Fruit fly (Drosophila melanogaster): ENCODE data around the gene Acp1.

Acp1 gene

DNA sequence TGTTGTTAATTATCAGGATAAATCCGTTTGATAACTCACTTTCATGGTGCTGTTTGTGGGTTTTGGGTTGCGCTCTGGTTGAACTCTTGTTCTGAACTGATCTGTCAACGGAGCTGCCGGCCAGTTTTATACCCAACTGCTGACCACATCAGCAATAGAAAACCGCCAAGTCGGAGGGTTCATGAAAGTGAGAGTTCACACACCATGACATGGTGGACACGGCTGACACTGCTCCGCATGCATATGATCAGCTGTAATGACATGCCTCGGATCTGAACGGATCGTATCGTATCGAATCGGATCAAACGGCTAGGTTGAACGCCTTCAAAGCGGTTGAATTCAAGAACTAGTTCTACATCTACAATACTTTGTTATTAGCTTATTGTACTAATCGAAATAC lies at the start of gene Acp1:
Gene Acp1 (minus strand): TSS at position 101 of the 400 bp plus-strand sequence.
- TF ChIP-seq CG32121 (GFP tag; IDR thresholded peaks at IDR 0.05) (no peak), CG9948 (tag; optimal IDR thresholded peaks at IDR 0.05) (no peak), CG15710 (tag; optimal IDR thresholded peaks at IDR 0.05) (no peak), CG14655 (GFP tag; optimal IDR thresholded peaks at IDR 0.05) (no peak), CG12605 (GFP tag; IDR thresholded peaks at IDR 0.05) (no peak), CG4496 (GFP tag; IDR thresholded peaks at IDR 0.05) (no peak), rn (GFP tag; IDR thresholded peaks at IDR 0.05) (no peak), CG13204 (GFP tag; optimal IDR thresholded peaks at IDR 0.05) (no peak), CG8159 (tag; optimal IDR thresholded peaks at IDR 0.05) (no peak)

- no peak for TF ChIP-seq CG32121 (GFP tag; IDR thresholded peaks at IDR 0.05)
- peak; percentile 13; the same call in 1 of the 3 replicates for TF ChIP-seq fd96Ca (GFP tag; IDR thresholded peaks at IDR 0.05)
- no peak for TF ChIP-seq CG15710 (tag; optimal IDR thresholded peaks at IDR 0.05)
- TF ChIP-seq CG12605 (GFP tag; IDR thresholded peaks at IDR 0.05), result 0 out of 2 replicates have a peak, but pooled peaks have one; percentile 11
- no peak for TF ChIP-seq CG34367 (tag; optimal IDR thresholded peaks at IDR 0.05)
- TF ChIP-seq Snoo (tag; optimal IDR thresholded peaks at IDR 0.05), result peak; percentile 25
- no peak for TF ChIP-seq CG9948 (tag; optimal IDR thresholded peaks at IDR 0.05)
- no peak for TF ChIP-seq CG8301 (tag; optimal IDR thresholded peaks at IDR 0.05)
- TF ChIP-seq CG13204 (GFP tag; optimal IDR thresholded peaks at IDR 0.05), result peak; percentile 67
- TF ChIP-seq rn (GFP tag; IDR thresholded peaks at IDR 0.05), result no peak
- TF ChIP-seq Ets98B (GFP tag; IDR thresholded peaks at IDR 0.05), result no peak; the same call in 1 of the 2 replicates
- TF ChIP-seq CG14655 (GFP tag; optimal IDR thresholded peaks at IDR 0.05), result peak; percentile 20
- TF ChIP-seq Pif1B (GFP tag; optimal IDR thresholded peaks at IDR 0.05), result no peak
- TF ChIP-seq CG17806 (tag; optimal IDR thresholded peaks at IDR 0.05), result no peak
- TF ChIP-seq gl (tag; optimal IDR thresholded peaks at IDR 0.05), result no peak
- TF ChIP-seq D1 (tag; optimal IDR thresholded peaks at IDR 0.05), result no peak
- peak; percentile 37; the same call in 1 of the 3 replicates for TF ChIP-seq CG4496 (GFP tag; IDR thresholded peaks at IDR 0.05)
- TF ChIP-seq CG10348 (GFP tag; IDR thresholded peaks at IDR 0.05), result no peak
- no peak for TF ChIP-seq Pif1A (GFP tag; optimal IDR thresholded peaks at IDR 0.05)
- peak; percentile 52 for TF ChIP-seq EcR (GFP tag; optimal IDR thresholded peaks at IDR 0.05)
- TF ChIP-seq CG8159 (tag; optimal IDR thresholded peaks at IDR 0.05), result peak; percentile 46
These were observed 49.4 kb upstream of the Acp1 start, which contains the start of gene CG7149 for dm6 chr2L:7790448-7791355. Gene CG7149 (minus strand): TSS chr2L:7790557.

dm6 chr2L:7790081-7790447 lies 48.7 kb upstream of the Acp1 start:
- TF ChIP-seq CG17806 (tag; optimal IDR thresholded peaks at IDR 0.05) (no peak), CG9948 (tag; optimal IDR thresholded peaks at IDR 0.05) (no peak), CG15710 (tag; optimal IDR thresholded peaks at IDR 0.05) (no peak), CG12605 (GFP tag; IDR thresholded peaks at IDR 0.05) (no peak), CG34367 (tag; optimal IDR thresholded peaks at IDR 0.05) (no peak), CG10348 (GFP tag; IDR thresholded peaks at IDR 0.05) (no peak), gl (tag; optimal IDR thresholded peaks at IDR 0.05) (no peak)

DNA sequence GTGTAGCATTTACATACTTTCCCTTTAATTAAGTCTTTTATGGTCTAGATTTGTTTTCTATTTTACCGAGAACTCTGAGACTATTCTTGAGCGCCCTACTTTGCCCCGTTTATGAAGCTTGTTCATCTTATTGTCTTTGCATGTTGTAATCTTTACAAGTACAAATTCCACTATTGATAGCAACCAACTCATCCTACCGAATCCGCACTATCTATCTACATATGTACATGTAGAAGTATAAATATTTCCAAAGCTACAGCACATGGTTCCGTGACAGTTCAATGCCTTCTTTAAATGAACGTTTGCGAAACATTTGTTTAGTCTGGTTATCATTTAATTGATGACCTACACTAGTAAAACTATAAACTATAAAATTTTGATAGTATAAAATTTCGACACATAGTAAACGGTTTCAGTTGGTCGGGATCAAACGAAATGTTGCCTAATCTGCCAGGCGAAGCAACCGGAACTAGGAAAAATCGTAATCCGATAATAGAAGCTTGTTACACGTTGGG lies 47.7 kb upstream of the Acp1 start:
- peak; percentile 9; the same call in 1 of the 2 replicates for TF ChIP-seq Ets98B (GFP tag; IDR thresholded peaks at IDR 0.05)
- TF ChIP-seq CG9948 (tag; optimal IDR thresholded peaks at IDR 0.05), result no peak

dm6 chr2L:7782788-7783401 lies 41.6 kb upstream of the Acp1 start, which contains the start of gene Brd7-9:
Gene Brd7-9 (plus strand): TSS chr2L:7782865.
- TF ChIP-seq CG13204 (GFP tag; optimal IDR thresholded peaks at IDR 0.05) (no peak), D1 (tag; optimal IDR thresholded peaks at IDR 0.05) (no peak), CG4496 (GFP tag; IDR thresholded peaks at IDR 0.05) (peak; percentile 91), rn (GFP tag; IDR thresholded peaks at IDR 0.05) (0 out of 2 replicates have a peak, but pooled peaks have one; percentile 7), EcR (GFP tag; optimal IDR thresholded peaks at IDR 0.05) (no peak), CG10348 (GFP tag; IDR thresholded peaks at IDR 0.05) (no peak), CG8159 (tag; optimal IDR thresholded peaks at IDR 0.05) (peak; percentile 68), Ets98B (GFP tag; IDR thresholded peaks at IDR 0.05) (peak; percentile 86), CG14655 (GFP tag; optimal IDR thresholded peaks at IDR 0.05) (peak; percentile 80), CG12605 (GFP tag; IDR thresholded peaks at IDR 0.05) (peak; percentile 82), CG15710 (tag; optimal IDR thresholded peaks at IDR 0.05) (no peak), Pif1A (GFP tag; optimal IDR thresholded peaks at IDR 0.05) (peak; percentile 80), CG8301 (tag; optimal IDR thresholded peaks at IDR 0.05) (peak; percentile 80), CG17806 (tag; optimal IDR thresholded peaks at IDR 0.05) (no peak), fd96Ca (GFP tag; IDR thresholded peaks at IDR 0.05) (peak; percentile 74), CG9948 (tag; optimal IDR thresholded peaks at IDR 0.05) (no peak), gl (tag; optimal IDR thresholded peaks at IDR 0.05) (peak; percentile 51), CG32121 (GFP tag; IDR thresholded peaks at IDR 0.05) (peak; percentile 79), Snoo (tag; optimal IDR thresholded peaks at IDR 0.05) (no peak), CG34367 (tag; optimal IDR thresholded peaks at IDR 0.05) (peak; percentile 59), Pif1B (GFP tag; optimal IDR thresholded peaks at IDR 0.05) (peak; percentile 79)

Data from whole organism, pupa.